ENCODE assay signal across 1 fruit fly cellular context in the genomic region with DNA sequence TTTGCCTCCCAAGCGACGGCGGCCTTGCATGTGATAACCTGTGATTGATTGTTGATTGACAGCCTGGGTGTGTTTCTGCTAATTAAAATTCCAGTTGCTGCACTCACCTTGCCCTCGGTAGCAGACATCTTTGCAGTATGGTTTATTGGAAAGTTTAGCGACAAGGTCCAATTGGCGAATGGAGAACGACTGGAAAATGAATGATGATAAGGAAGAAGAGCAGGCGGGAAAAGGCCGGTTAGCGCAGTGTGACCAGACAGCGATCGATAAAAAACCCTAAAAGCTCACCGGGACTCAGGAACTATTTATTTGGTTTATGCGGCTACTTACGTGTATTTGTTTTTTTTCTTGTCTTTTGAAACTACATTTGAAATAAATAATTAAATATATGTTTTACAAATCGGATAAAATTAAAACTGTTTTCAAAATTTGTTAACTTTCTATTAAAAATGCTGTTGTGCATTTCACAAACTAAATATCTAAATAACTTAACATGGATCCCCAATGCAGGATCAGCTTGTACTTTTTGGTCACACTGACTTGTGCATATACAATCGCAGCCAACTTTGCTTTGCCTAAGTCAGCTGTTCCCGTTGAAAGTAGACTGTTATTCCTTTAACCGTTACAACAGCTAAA.
TF ChIP-seq lines count a peak whose summit lies in the region.

Gene Fdh (minus strand): TSS at position 234 of the 636 bp plus-strand sequence.

TF ChIP-seq in whole organism, embryonic, 481 proteins besides CTCF, POLR2A, EP300 and RAD21 (continued from another document and continues in another):
- TF ChIP-seq CG34376 (GFP tag; optimal IDR thresholded peaks at IDR 0.05; lab: Kevin White, UChicago): peak; percentile 52
- no peak for TF ChIP-seq Doc3 (GFP tag; IDR thresholded peaks at IDR 0.05; lab: Robert Waterston, UW; ENCODE audit: partially characterized antibody)
- peak; percentile 68 for TF ChIP-seq nerfin-1 (tag; optimal IDR thresholded peaks at IDR 0.05; lab: Kevin White, UChicago)
- no peak for TF ChIP-seq Oaz (GFP tag; IDR thresholded peaks at IDR 0.05; lab: Robert Waterston, UW)
- peak; percentile 60 for TF ChIP-seq sqz (GFP tag; optimal IDR thresholded peaks at IDR 0.05; lab: Kevin White, UChicago)
- TF ChIP-seq ATbp (GFP tag; optimal IDR thresholded peaks at IDR 0.05; lab: Kevin White, UChicago): no peak
- peak; percentile 75 for TF ChIP-seq CG9797 (GFP tag; optimal IDR thresholded peaks at IDR 0.05; lab: Kevin White, UChicago)
- peak; percentile 5 for TF ChIP-seq B-H2 (GFP tag; optimal IDR thresholded peaks at IDR 0.05; lab: Kevin White, UChicago)
- TF ChIP-seq mld (GFP tag; IDR thresholded peaks at IDR 0.05; lab: Robert Waterston, UW; ENCODE audit: partially characterized antibody): no peak
- no peak for TF ChIP-seq Poxn (GFP tag; IDR thresholded peaks at IDR 0.05; lab: Robert Waterston, UW)
- TF ChIP-seq sim (GFP tag; IDR thresholded peaks at IDR 0.05; lab: Robert Waterston, UW): no peak
- TF ChIP-seq CG15601 (tag; optimal IDR thresholded peaks at IDR 0.05; lab: Kevin White, UChicago): peak; percentile 69
- TF ChIP-seq Aef1 (GFP tag; IDR thresholded peaks at IDR 0.05; lab: Robert Waterston, UW): no peak
- TF ChIP-seq phol (tag; optimal IDR thresholded peaks at IDR 0.05; lab: Kevin White, UChicago): peak; percentile 78
- peak in 1 of 3 experiments; percentile 81 for TF ChIP-seq lola (GFP tag; optimal IDR thresholded peaks at IDR 0.05; lab: Kevin White, UChicago)
- 0 out of 2 replicates have a peak, but pooled peaks have one; percentile 14 for TF ChIP-seq CG32767 (GFP tag; IDR thresholded peaks at IDR 0.05; lab: Robert Waterston, UW)
- no peak for TF ChIP-seq slbo (GFP tag; IDR thresholded peaks at IDR 0.05; lab: Robert Waterston, UW)
- TF ChIP-seq kay (GFP tag; optimal IDR thresholded peaks at IDR 0.05; lab: Kevin White, UChicago): no peak
- TF ChIP-seq crp (GFP tag; optimal IDR thresholded peaks at IDR 0.05; lab: Kevin White, UChicago): peak; percentile 78 to 90
- no peak for TF ChIP-seq CG8765 (GFP tag; IDR thresholded peaks at IDR 0.05; lab: Robert Waterston, UW)
- no peak for TF ChIP-seq NC2α (GFP tag; optimal IDR thresholded peaks at IDR 0.05; lab: Kevin White, UChicago)
- TF ChIP-seq CG2678 (tag; optimal IDR thresholded peaks at IDR 0.05; lab: Kevin White, UChicago): peak; percentile 67
- peak; percentile 18 for TF ChIP-seq CG6654 (GFP tag; optimal IDR thresholded peaks at IDR 0.05; lab: Kevin White, UChicago)
- peak; percentile 13; the same call in 1 of the 2 replicates for TF ChIP-seq CG13287 (GFP tag; IDR thresholded peaks at IDR 0.05; lab: Robert Waterston, UW; ENCODE audit: partially characterized antibody)
- TF ChIP-seq Six4 (GFP tag; optimal IDR thresholded peaks at IDR 0.05; lab: Kevin White, UChicago): no peak
- TF ChIP-seq CG18011 (GFP tag; optimal IDR thresholded peaks at IDR 0.05; lab: Kevin White, UChicago): peak; percentile 8
- TF ChIP-seq esg (GFP tag; conservative IDR thresholded peaks at IDR 0.05; lab: Robert Waterston, UW): no peak
- TF ChIP-seq slp2 (GFP tag; optimal IDR thresholded peaks at IDR 0.05; lab: Kevin White, UChicago): peak; percentile 8
- TF ChIP-seq HHEX (GFP tag; optimal IDR thresholded peaks at IDR 0.05; lab: Kevin White, UChicago): peak; percentile 66
- peak in 1 of 2 experiments; percentile 38 for TF ChIP-seq Eip74EF (GFP tag; optimal IDR thresholded peaks at IDR 0.05; lab: Kevin White, UChicago)
- peak; percentile 53; the same call in 2 of the 3 replicates for TF ChIP-seq dysf (GFP tag; IDR thresholded peaks at IDR 0.05; lab: Robert Waterston, UW)
- peak; percentile 74 for TF ChIP-seq stwl (tag; optimal IDR thresholded peaks at IDR 0.05; lab: Kevin White, UChicago)
- no peak for TF ChIP-seq CG6272 (GFP tag; IDR thresholded peaks at IDR 0.05; lab: Robert Waterston, UW)
- no peak for TF ChIP-seq CG5953 (GFP tag; IDR thresholded peaks at IDR 0.05; lab: Robert Waterston, UW)
- no peak for TF ChIP-seq mirr (GFP tag; optimal IDR thresholded peaks at IDR 0.05; lab: Kevin White, UChicago)
- no peak for TF ChIP-seq sima (GFP tag; optimal IDR thresholded peaks at IDR 0.05; lab: Kevin White, UChicago)
- peak; percentile 82 for TF ChIP-seq CG10267 (tag; optimal IDR thresholded peaks at IDR 0.05; lab: Kevin White, UChicago)
- TF ChIP-seq p53 (GFP tag; optimal IDR thresholded peaks at IDR 0.05; lab: Kevin White, UChicago): no peak
- no peak for TF ChIP-seq Abd-B (GFP tag; optimal IDR thresholded peaks at IDR 0.05; lab: Kevin White, UChicago)
- TF ChIP-seq CG18619 (GFP tag; optimal IDR thresholded peaks at IDR 0.05; lab: Kevin White, UChicago): peak; percentile 60
- TF ChIP-seq Usf (GFP tag; optimal IDR thresholded peaks at IDR 0.05; lab: Kevin White, UChicago): peak; percentile 6
- TF ChIP-seq CG8478 (optimal IDR thresholded peaks at IDR 0.05; lab: Kevin White, UChicago): no peak
- 0 out of 2 replicates have a peak, but pooled peaks have one; percentile 16 for TF ChIP-seq bowl (GFP tag; IDR thresholded peaks at IDR 0.05; lab: Robert Waterston, UW)
- TF ChIP-seq ind (GFP tag; optimal IDR thresholded peaks at IDR 0.05; lab: Kevin White, UChicago): peak; percentile 35
- TF ChIP-seq C15 (GFP tag; IDR thresholded peaks at IDR 0.05; lab: Robert Waterston, UW): no peak
- TF ChIP-seq CG15479 (GFP tag; optimal IDR thresholded peaks at IDR 0.05; lab: Kevin White, UChicago): no peak
- TF ChIP-seq Drgx (GFP tag; IDR thresholded peaks at IDR 0.05; lab: Robert Waterston, UW): 0 out of 2 replicates have a peak, but pooled peaks have one; percentile 30
- TF ChIP-seq CG30020 (tag; optimal IDR thresholded peaks at IDR 0.05; lab: Kevin White, UChicago): peak; percentile 39
- no peak for TF ChIP-seq Hey (tag; optimal IDR thresholded peaks at IDR 0.05; lab: Kevin White, UChicago)
- TF ChIP-seq CG6854 (GFP tag; optimal IDR thresholded peaks at IDR 0.05; lab: Kevin White, UChicago): no peak
- TF ChIP-seq Bdp1 (GFP tag; optimal IDR thresholded peaks at IDR 0.05; lab: Kevin White, UChicago): no peak
- TF ChIP-seq Side (GFP tag; optimal IDR thresholded peaks at IDR 0.05; lab: Kevin White, UChicago): no peak
- no peak for TF ChIP-seq ap (GFP tag; IDR thresholded peaks at IDR 0.05; lab: Robert Waterston, UW)
- TF ChIP-seq CG14667 (GFP tag; IDR thresholded peaks at IDR 0.05; lab: Robert Waterston, UW): no peak
- no peak for TF ChIP-seq CG14860 (GFP tag; IDR thresholded peaks at IDR 0.05; lab: Robert Waterston, UW; ENCODE audit: partially characterized antibody)
- peak; percentile 4 for TF ChIP-seq CG12942 (GFP tag; optimal IDR thresholded peaks at IDR 0.05; lab: Kevin White, UChicago)
- no peak for TF ChIP-seq Neu2 (GFP tag; optimal IDR thresholded peaks at IDR 0.05; lab: Kevin White, UChicago; ENCODE audit: borderline replicate concordance)
- TF ChIP-seq Bteb2 (GFP tag; optimal IDR thresholded peaks at IDR 0.05; lab: Kevin White, UChicago): no peak
- TF ChIP-seq unc-4 (GFP tag; IDR thresholded peaks at IDR 0.05; lab: Robert Waterston, UW; ENCODE audit: partially characterized antibody): no peak
- peak; percentile 73 for TF ChIP-seq CG13424 (tag; optimal IDR thresholded peaks at IDR 0.05; lab: Kevin White, UChicago)
- peak in 1 of 2 experiments; percentile 59 for TF ChIP-seq bsh (GFP tag; optimal IDR thresholded peaks at IDR 0.05; lab: Kevin White, UChicago)
- peak; percentile 76 for TF ChIP-seq CG31441 (GFP tag; IDR thresholded peaks at IDR 0.05; lab: Robert Waterston, UW)
- no peak for TF ChIP-seq jumu (GFP tag; optimal IDR thresholded peaks at IDR 0.05; lab: Kevin White, UChicago)
- no peak for TF ChIP-seq amos (GFP tag; IDR thresholded peaks at IDR 0.05; lab: Robert Waterston, UW; ENCODE audit: partially characterized antibody)
- TF ChIP-seq bigmax (GFP tag; optimal IDR thresholded peaks at IDR 0.05; lab: Kevin White, UChicago): no peak
- TF ChIP-seq ac (GFP tag; optimal IDR thresholded peaks at IDR 0.05; lab: Kevin White, UChicago): no peak
- peak; percentile 51 for TF ChIP-seq CG4328 (GFP tag; optimal IDR thresholded peaks at IDR 0.05; lab: Kevin White, UChicago)
- TF ChIP-seq Opbp (GFP tag; IDR thresholded peaks at IDR 0.05; lab: Robert Waterston, UW; ENCODE audit: partially characterized antibody): peak; percentile 96
- TF ChIP-seq Trl (optimal IDR thresholded peaks at IDR 0.05; lab: Kevin White, UChicago): no peak
- TF ChIP-seq Trl (GFP tag; optimal IDR thresholded peaks at IDR 0.05; lab: Kevin White, UChicago): peak; percentile 45
- TF ChIP-seq CG1792 (GFP tag; optimal IDR thresholded peaks at IDR 0.05; lab: Kevin White, UChicago): peak; percentile 10
- TF ChIP-seq eve (GFP tag; optimal IDR thresholded peaks at IDR 0.05; lab: Kevin White, UChicago): no peak
- peak; percentile 18 for TF ChIP-seq CG9437 (GFP tag; optimal IDR thresholded peaks at IDR 0.05; lab: Kevin White, UChicago)
- no peak for TF ChIP-seq GATAe (GFP tag; conservative IDR thresholded peaks at IDR 0.05; lab: Robert Waterston, UW)
- peak; percentile 79 for TF ChIP-seq Ets65A (GFP tag; lab: Kevin White, UChicago)
- peak; percentile 69 for TF ChIP-seq Fer3 (tag; optimal IDR thresholded peaks at IDR 0.05; lab: Kevin White, UChicago)
- peak; percentile 57 for TF ChIP-seq CG12104 (GFP tag; optimal IDR thresholded peaks at IDR 0.05; lab: Kevin White, UChicago)
- no peak for TF ChIP-seq Hr39 (optimal IDR thresholded peaks at IDR 0.05; lab: Kevin White, UChicago)
- TF ChIP-seq HmgZ (tag; optimal IDR thresholded peaks at IDR 0.05; lab: Kevin White, UChicago): peak; percentile 1
- TF ChIP-seq CG11696 (GFP tag; IDR thresholded peaks at IDR 0.05; lab: Robert Waterston, UW): no peak
- TF ChIP-seq gcm (GFP tag; optimal IDR thresholded peaks at IDR 0.05; lab: Kevin White, UChicago): peak; percentile 59
- peak; percentile 61 for TF ChIP-seq CG13296 (GFP tag; optimal IDR thresholded peaks at IDR 0.05; lab: Kevin White, UChicago)
- no peak for TF ChIP-seq dati (GFP tag; IDR thresholded peaks at IDR 0.05; lab: Robert Waterston, UW)
- no peak for TF ChIP-seq prd (optimal IDR thresholded peaks at IDR 0.05; lab: Kevin White, UChicago)
- TF ChIP-seq prd (GFP tag; IDR thresholded peaks at IDR 0.05; lab: Robert Waterston, UW): 0 out of 3 replicates have a peak, but pooled peaks have one; percentile 16
- TF ChIP-seq pita (GFP tag; optimal IDR thresholded peaks at IDR 0.05; lab: Kevin White, UChicago): no peak
- TF ChIP-seq Myb (GFP tag; optimal IDR thresholded peaks at IDR 0.05; lab: Kevin White, UChicago): peak; percentile 58
- TF ChIP-seq CG15696 (tag; optimal IDR thresholded peaks at IDR 0.05; lab: Kevin White, UChicago): peak; percentile 73
- TF ChIP-seq gcm2 (GFP tag; optimal IDR thresholded peaks at IDR 0.05; lab: Kevin White, UChicago): no peak
- TF ChIP-seq scrt (GFP tag; optimal IDR thresholded peaks at IDR 0.05; lab: Kevin White, UChicago): peak; percentile 14
- TF ChIP-seq knrl (GFP tag; IDR thresholded peaks at IDR 0.05; lab: Robert Waterston, UW; ENCODE audit: partially characterized antibody): 0 out of 3 replicates have a peak, but pooled peaks have one; percentile 22
- peak; percentile 75 for TF ChIP-seq Sox100B (GFP tag; optimal IDR thresholded peaks at IDR 0.05; lab: Kevin White, UChicago)
- TF ChIP-seq CG31224 (GFP tag; IDR thresholded peaks at IDR 0.05; lab: Robert Waterston, UW): no peak
- peak; percentile 57; the same call in 1 of the 2 replicates for TF ChIP-seq CG32532 (GFP tag; IDR thresholded peaks at IDR 0.05; lab: Robert Waterston, UW)
- TF ChIP-seq da (GFP tag; optimal IDR thresholded peaks at IDR 0.05; lab: Kevin White, UChicago): no peak
- TF ChIP-seq Taf1 (GFP tag; IDR thresholded peaks at IDR 0.05; lab: Robert Waterston, UW): no peak
- peak; percentile 43 for TF ChIP-seq gsb-n (tag; optimal IDR thresholded peaks at IDR 0.05; lab: Kevin White, UChicago)
- TF ChIP-seq Pdp1 (GFP tag; optimal IDR thresholded peaks at IDR 0.05; lab: Kevin White, UChicago): peak in 1 of 2 experiments; percentile 16
- peak; percentile 50 for TF ChIP-seq Nf-YB (GFP tag; optimal IDR thresholded peaks at IDR 0.05; lab: Kevin White, UChicago)
- TF ChIP-seq CG10147 (GFP tag; optimal IDR thresholded peaks at IDR 0.05; lab: Kevin White, UChicago): peak; percentile 58
- TF ChIP-seq CG8281 (tag; optimal IDR thresholded peaks at IDR 0.05; lab: Kevin White, UChicago): no peak
- TF ChIP-seq BEAF-32 (GFP tag; optimal IDR thresholded peaks at IDR 0.05; lab: Kevin White, UChicago): peak; percentile 22
- TF ChIP-seq CG4730 (GFP tag; IDR thresholded peaks at IDR 0.05; lab: Robert Waterston, UW): no peak
- TF ChIP-seq CG8359 (GFP tag; optimal IDR thresholded peaks at IDR 0.05; lab: Kevin White, UChicago; ENCODE audit: borderline replicate concordance): no peak
- no peak for TF ChIP-seq CG8944 (GFP tag; optimal IDR thresholded peaks at IDR 0.05; lab: Kevin White, UChicago)
- peak; percentile 59 for TF ChIP-seq CG7839 (tag; optimal IDR thresholded peaks at IDR 0.05; lab: Kevin White, UChicago)
- no peak for TF ChIP-seq zf30C (GFP tag; optimal IDR thresholded peaks at IDR 0.05; lab: Kevin White, UChicago)
- no peak for TF ChIP-seq sisA (GFP tag; IDR thresholded peaks at IDR 0.05; lab: Robert Waterston, UW)
- TF ChIP-seq CG1529 (GFP tag; optimal IDR thresholded peaks at IDR 0.05; lab: Kevin White, UChicago): peak; percentile 44
- TF ChIP-seq Kr (GFP tag; optimal IDR thresholded peaks at IDR 0.05; lab: Kevin White, UChicago): no peak
- peak; percentile 9 for TF ChIP-seq CG16863 (GFP tag; optimal IDR thresholded peaks at IDR 0.05; lab: Kevin White, UChicago)
- TF ChIP-seq tio (GFP tag; optimal IDR thresholded peaks at IDR 0.05; lab: Kevin White, UChicago): no peak
- peak; percentile 58 for TF ChIP-seq CG1602 (GFP tag; optimal IDR thresholded peaks at IDR 0.05; lab: Kevin White, UChicago)
- peak; percentile 66 for TF ChIP-seq E2f2 (GFP tag; IDR thresholded peaks at IDR 0.05; lab: Robert Waterston, UW)
- TF ChIP-seq lab (GFP tag; optimal IDR thresholded peaks at IDR 0.05; lab: Kevin White, UChicago): peak; percentile 72
- peak; percentile 37 for TF ChIP-seq Dip3 (GFP tag; optimal IDR thresholded peaks at IDR 0.05; lab: Kevin White, UChicago)
- TF ChIP-seq nau (GFP tag; optimal IDR thresholded peaks at IDR 0.05; lab: Kevin White, UChicago): peak; percentile 49
- no peak for TF ChIP-seq CkIIα-i1 (GFP tag; IDR thresholded peaks at IDR 0.05; lab: Robert Waterston, UW)
- TF ChIP-seq CG14050 (GFP tag; IDR thresholded peaks at IDR 0.05; lab: Robert Waterston, UW): no peak
- peak; percentile 36 for TF ChIP-seq D19A (tag; optimal IDR thresholded peaks at IDR 0.05; lab: Kevin White, UChicago)
- no peak for TF ChIP-seq Doc2 (GFP tag; IDR thresholded peaks at IDR 0.05; lab: Robert Waterston, UW)
- peak; percentile 80 for TF ChIP-seq Elba2 (GFP tag; optimal IDR thresholded peaks at IDR 0.05; lab: Kevin White, UChicago)
- peak; percentile 41 for TF ChIP-seq lbe (GFP tag; optimal IDR thresholded peaks at IDR 0.05; lab: Kevin White, UChicago)
- peak; percentile 29 for TF ChIP-seq BtbVII (GFP tag; optimal IDR thresholded peaks at IDR 0.05; lab: Kevin White, UChicago)
